Fruit fly (Drosophila melanogaster) whole organism, embryonic: ENCODE measurements around the gene Peritrophin-A.

Experiments used
- Antp ChIP-seq: fragments of 200-800 bp; sonication (Bioruptor generic); optimal IDR thresholded peaks from 3 replicates; lab custom pipeline; 2016; ENCODE audit warnings: missing biosample characterization, missing genetic modification characterization
- Atf-2 ChIP-seq: fragments of 200-800 bp; sonication (Bioruptor generic); optimal IDR thresholded peaks from 2 replicates; lab custom pipeline; 2016; ENCODE audit warnings: missing biosample characterization, missing genetic modification characterization
- Awh ChIP-seq: fragments of 200-800 bp; sonication (Bioruptor generic); IDR thresholded peaks from 2 replicates; pipeline ENCODE4, ENCODE4 v1.3.6; 2022; ENCODE audit warnings: missing biosample characterization, missing genetic modification characterization
- Bteb2 ChIP-seq: fragments of 200-800 bp; sonication (Bioruptor generic); optimal IDR thresholded peaks from 2 replicates; lab custom pipeline; 2016; ENCODE audit warnings: missing biosample characterization, missing genetic modification characterization
- CG10267 ChIP-seq: fragments of 200-800 bp; sonication (Bioruptor generic); optimal IDR thresholded peaks from 2 replicates; lab custom pipeline; 2018; ENCODE audit warnings: missing biosample characterization, mild to moderate bottlenecking, missing genetic modification characterization, moderate library complexity
- CG10366 ChIP-seq: fragments of 200-800 bp; sonication (Bioruptor generic); IDR thresholded peaks from 2 replicates; pipeline ENCODE4 v1.3.6; 2022; ENCODE audit warnings: missing biosample characterization, missing genetic modification characterization
- CG10543 ChIP-seq: fragments of 200-800 bp; sonication (Bioruptor generic); optimal IDR thresholded peaks from 3 replicates; lab custom pipeline; 2017; ENCODE audit warnings: missing biosample characterization, mild to moderate bottlenecking, missing genetic modification characterization, moderate library complexity
- CG11398 ChIP-seq: fragments of 200-800 bp; sonication (Bioruptor generic); optimal IDR thresholded peaks from 2 replicates; lab custom pipeline; 2016; ENCODE audit warnings: missing biosample characterization, missing genetic modification characterization
- CG11560 ChIP-seq: fragments of 200-800 bp; sonication (Bioruptor generic); IDR thresholded peaks from 3 replicates; pipeline ENCODE4 v1.3.6; 2022; ENCODE audit warnings: missing biosample characterization, missing genetic modification characterization
- CG12659 ChIP-seq: fragments of 200-800 bp; sonication (Bioruptor generic); optimal IDR thresholded peaks from 3 replicates; lab custom pipeline; 2017; ENCODE audit warnings: mild to moderate bottlenecking, missing biosample characterization, missing genetic modification reagents, missing genetic modification characterization
- CG31441 ChIP-seq: fragments of 200-800 bp; sonication (Bioruptor generic); IDR thresholded peaks from 2 replicates; pipeline ENCODE4 v1.3.6; 2022; ENCODE audit warnings: missing biosample characterization, missing genetic modification characterization
- CG32767 ChIP-seq: fragments of 200-800 bp; sonication (Bioruptor generic); IDR thresholded peaks from 2 replicates; pipeline ENCODE4 v1.3.6; 2022; ENCODE audit warnings: missing biosample characterization, missing genetic modification characterization
- CG4282 ChIP-seq: fragments of 200-800 bp; sonication (Bioruptor generic); optimal IDR thresholded peaks from 2 replicates; lab custom pipeline; 2016; ENCODE audit warnings: missing biosample characterization, missing genetic modification characterization
- CG4360 ChIP-seq: fragments of 200-800 bp; sonication (Bioruptor generic); IDR thresholded peaks from 2 replicates; pipeline ENCODE4 v1.3.6; 2022; ENCODE audit warnings: missing biosample characterization, missing genetic modification characterization
- CG5953 ChIP-seq: fragments of 200-800 bp; sonication (Bioruptor generic); IDR thresholded peaks from 2 replicates; pipeline ENCODE4 v1.3.6; 2022; ENCODE audit warnings: missing biosample characterization, missing genetic modification characterization
- CG6765 ChIP-seq: fragments of 200-800 bp; sonication (Bioruptor generic); optimal IDR thresholded peaks from 3 replicates; lab custom pipeline; 2017; ENCODE audit warnings: missing biosample characterization, mild to moderate bottlenecking, missing genetic modification characterization
- CG6791 ChIP-seq: fragments of 200-800 bp; sonication (Bioruptor generic); IDR thresholded peaks from 3 replicates; pipeline ENCODE4 v1.3.6; 2022; ENCODE audit warnings: missing biosample characterization, missing genetic modification characterization; ENCODE audit not compliant: partially characterized antibody
- CG9437 ChIP-seq: fragments of 200-800 bp; sonication (Bioruptor generic); optimal IDR thresholded peaks from 2 replicates; lab custom pipeline; 2018; ENCODE audit warnings: missing biosample characterization, mild to moderate bottlenecking, missing genetic modification characterization
- Chrac-16 ChIP-seq: fragments of 200-800 bp; sonication (Bioruptor generic); optimal IDR thresholded peaks from 3 replicates; lab custom pipeline; 2016; ENCODE audit warnings: missing biosample characterization, missing genetic modification characterization
- Dfd ChIP-seq, 2 experiments: fragments of >200 bp; optimal IDR thresholded peaks; 2 replicates each; lab custom pipeline; 2017; ENCODE audit warnings: missing biosample characterization in 2 of 2, missing genetic modification characterization in 2 of 2
- Drgx ChIP-seq: fragments of 200-800 bp; sonication (Bioruptor generic); IDR thresholded peaks from 2 replicates; pipeline ENCODE4 v1.3.6; 2022; ENCODE audit warnings: missing biosample characterization, missing genetic modification characterization
- Fer1 ChIP-seq: fragments of 200-800 bp; sonication (Bioruptor generic); optimal IDR thresholded peaks from 2 replicates; lab custom pipeline; 2017; ENCODE audit warnings: missing biosample characterization, mild to moderate bottlenecking, missing genetic modification characterization
- HLH4C ChIP-seq: fragments of 200-800 bp; sonication (Bioruptor generic); IDR thresholded peaks from 3 replicates; pipeline ENCODE4 v1.3.6; 2022; ENCODE audit warnings: missing biosample characterization, missing genetic modification characterization; ENCODE audit not compliant: partially characterized antibody
- Hr3 ChIP-seq: fragments of 200-800 bp; sonication (Bioruptor generic); optimal IDR thresholded peaks from 3 replicates; lab custom pipeline; 2016; ENCODE audit warnings: missing biosample characterization, missing genetic modification characterization
- Hr39 ChIP-seq: fragments of >200 bp; optimal IDR thresholded peaks from 2 replicates; lab custom pipeline; 2017
- Hr51 ChIP-seq, 2 experiments: fragments of 200-800 bp; sonication (Bioruptor generic); optimal IDR thresholded peaks; 2 replicates in 1 of 2; 3 replicates in 1 of 2; lab custom pipeline; 2016 to 2018; ENCODE audit warnings: missing biosample characterization in 2 of 2, missing genetic modification characterization in 2 of 2, mild to moderate bottlenecking in 1 of 2, moderate library complexity in 1 of 2
- Max ChIP-seq: fragments of 200-800 bp; sonication (Bioruptor generic); optimal IDR thresholded peaks from 2 replicates; lab custom pipeline; 2016; ENCODE audit warnings: missing biosample characterization, mild to moderate bottlenecking, missing genetic modification characterization
- NC2α ChIP-seq: fragments of 200-800 bp; sonication (Bioruptor generic); optimal IDR thresholded peaks from 2 replicates; lab custom pipeline; 2016; ENCODE audit warnings: missing biosample characterization, missing genetic modification characterization
- Oli ChIP-seq: fragments of 200-800 bp; sonication (Bioruptor generic); optimal IDR thresholded peaks from 2 replicates; lab custom pipeline; 2018; ENCODE audit warnings: missing biosample characterization, mild to moderate bottlenecking, missing genetic modification characterization, moderate library complexity
- Sry-β ChIP-seq: fragments of 200-800 bp; sonication (Bioruptor generic); optimal IDR thresholded peaks from 2 replicates; lab custom pipeline; 2018; ENCODE audit warnings: missing biosample characterization, mild to moderate bottlenecking, missing genetic modification characterization, moderate library complexity
- Xbp1 ChIP-seq: fragments of 200-800 bp; sonication (Bioruptor generic); optimal IDR thresholded peaks from 3 replicates; lab custom pipeline; 2016; ENCODE audit warnings: missing biosample characterization, mild to moderate bottlenecking, missing genetic modification characterization
- aop ChIP-seq: fragments of 200-800 bp; sonication (Bioruptor generic); IDR thresholded peaks from 2 replicates; pipeline ENCODE4 v1.3.6; 2022; ENCODE audit warnings: missing biosample characterization, missing genetic modification characterization
- ash1 ChIP-seq: fragments of 200-800 bp; sonication (Bioruptor generic); optimal IDR thresholded peaks from 2 replicates; lab custom pipeline; 2018; ENCODE audit warnings: missing biosample characterization, mild to moderate bottlenecking, missing genetic modification characterization
- cwo ChIP-seq: fragments of 200-800 bp; sonication (Bioruptor generic); optimal IDR thresholded peaks from 3 replicates; lab custom pipeline; 2017; ENCODE audit warnings: missing biosample characterization, missing genetic modification characterization, mild to moderate bottlenecking, moderate library complexity, missing genetic modification reagents
- dmrt99B ChIP-seq: fragments of 200-800 bp; sonication (Bioruptor generic); optimal IDR thresholded peaks from 2 replicates; lab custom pipeline; 2018; ENCODE audit warnings: missing biosample characterization, mild to moderate bottlenecking, missing genetic modification characterization, moderate library complexity
- ems ChIP-seq: fragments of 200-800 bp; sonication (Bioruptor generic); optimal IDR thresholded peaks from 3 replicates; lab custom pipeline; 2016; ENCODE audit warnings: missing biosample characterization, missing genetic modification characterization
- gce ChIP-seq: fragments of 200-800 bp; sonication (Bioruptor generic); IDR thresholded peaks from 3 replicates; pipeline ENCODE4 v1.3.6; 2022; ENCODE audit warnings: missing biosample characterization, missing genetic modification characterization
- klu ChIP-seq: fragments of 200-800 bp; sonication (Bioruptor generic); IDR thresholded peaks from 2 replicates; pipeline ENCODE4 v1.3.6; 2022; ENCODE audit warnings: missing biosample characterization, missing genetic modification characterization
- knrl ChIP-seq: fragments of 200-800 bp; sonication (Bioruptor generic); IDR thresholded peaks from 3 replicates; pipeline ENCODE4 v1.3.6; 2022; ENCODE audit warnings: missing biosample characterization, missing genetic modification characterization; ENCODE audit not compliant: partially characterized antibody
- lbe ChIP-seq: fragments of 200-800 bp; sonication (Bioruptor generic); optimal IDR thresholded peaks from 2 replicates; lab custom pipeline; 2016; ENCODE audit warnings: missing biosample characterization, mild to moderate bottlenecking, missing genetic modification characterization
- luna ChIP-seq: fragments of 200-800 bp; sonication (Bioruptor generic); optimal IDR thresholded peaks from 2 replicates; lab custom pipeline; 2016; ENCODE audit warnings: missing biosample characterization, missing genetic modification characterization
- maf-S ChIP-seq: fragments of 200-800 bp; sonication (Bioruptor generic); optimal IDR thresholded peaks from 2 replicates; lab custom pipeline; 2016; ENCODE audit warnings: missing biosample characterization, missing genetic modification characterization
- odd ChIP-seq: fragments of 200-800 bp; sonication (Bioruptor generic); optimal IDR thresholded peaks from 2 replicates; lab custom pipeline; 2017; ENCODE audit warnings: missing biosample characterization, mild to moderate bottlenecking, missing genetic modification characterization
- pfk ChIP-seq: fragments of 200-800 bp; sonication (Bioruptor generic); optimal IDR thresholded peaks from 2 replicates; lab custom pipeline; 2018; ENCODE audit warnings: missing biosample characterization, mild to moderate bottlenecking, missing genetic modification characterization, moderate library complexity
- prd ChIP-seq, 3 experiments: fragments of >200 bp in 2 of 3; fragments of 200-800 bp in 1 of 3; sonication (Bioruptor generic) in 1 of 3; optimal IDR thresholded peaks in 2 of 3; IDR thresholded peaks in 1 of 3; 2 replicates in 2 of 3; 3 replicates in 1 of 3; pipeline versions ENCODE4 v1.3.6 to Lab custom; 2017 to 2022; ENCODE audit warnings: missing biosample characterization in 1 of 3, missing genetic modification characterization in 1 of 3
- slbo ChIP-seq: fragments of 200-800 bp; sonication (Bioruptor generic); IDR thresholded peaks from 2 replicates; pipeline ENCODE4 v1.3.6; 2022; ENCODE audit warnings: missing biosample characterization, missing genetic modification characterization
- wek ChIP-seq: fragments of 200-800 bp; sonication (Bioruptor generic); optimal IDR thresholded peaks from 3 replicates; lab custom pipeline; 2018; ENCODE audit warnings: missing biosample characterization, mild to moderate bottlenecking, missing genetic modification characterization, moderate library complexity
- zen ChIP-seq: fragments of 200-800 bp; sonication (Bioruptor generic); optimal IDR thresholded peaks from 3 replicates; lab custom pipeline; 2018; ENCODE audit warnings: missing biosample characterization, mild to moderate bottlenecking, missing genetic modification characterization, moderate library complexity
- zfh2 ChIP-seq: fragments of 200-800 bp; sonication (Bioruptor generic); optimal IDR thresholded peaks from 2 replicates; lab custom pipeline; 2016; ENCODE audit warnings: missing biosample characterization, missing genetic modification characterization

The Peritrophin-A gene

DNA sequence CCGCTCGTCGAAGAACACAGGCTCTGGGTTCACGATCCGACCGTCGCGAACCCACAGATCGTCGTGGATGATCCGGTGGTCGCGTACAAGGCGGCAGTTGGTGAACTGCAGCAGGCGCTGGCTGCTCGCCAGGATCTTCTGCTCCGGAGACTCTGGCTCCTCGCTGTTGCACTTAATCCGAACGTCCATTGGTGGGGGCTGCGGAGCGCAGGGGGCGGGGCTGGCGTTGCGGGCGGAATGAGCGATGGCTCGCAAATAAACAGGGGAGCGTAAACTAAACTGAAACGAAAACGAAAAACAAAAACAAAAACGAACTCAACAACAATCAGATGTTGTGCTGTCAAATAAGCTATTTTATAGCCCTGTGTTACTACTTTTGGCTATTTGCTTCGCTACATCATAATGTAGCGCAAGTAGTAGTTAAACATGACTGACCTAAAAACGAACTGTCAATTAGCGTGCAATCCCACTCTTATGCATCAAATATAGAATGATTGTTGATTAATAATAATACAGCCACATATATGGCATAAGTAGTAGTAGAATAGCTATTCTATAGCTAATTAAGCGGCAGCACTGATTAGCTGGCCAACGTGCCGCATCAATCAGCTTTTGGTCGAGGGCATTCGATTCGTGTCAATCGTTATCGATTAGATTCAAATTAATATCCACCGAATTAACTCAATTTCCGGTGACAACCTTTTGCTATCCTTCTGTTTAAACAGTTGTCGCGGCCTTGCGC, 12.6 kb downstream of the Peritrophin-A start, which contains the start of gene CG17065 (continued):
- TF ChIP-seq CG11560 (tag; lab: Robert Waterston, UW) (peak; percentile 100), odd (GFP tag; lab: Kevin White, UChicago) (no peak), Xbp1 (peak; percentile 23), Max (GFP tag; lab: Kevin White, UChicago) (peak; percentile 46), Sry-β (GFP tag; lab: Kevin White, UChicago) (peak; percentile 98), Atf-2 (peak; percentile 18), CG4282 (GFP tag; lab: Kevin White, UChicago) (no peak), CG32767 (GFP tag; lab: Robert Waterston, UW) (no peak), aop (GFP tag; lab: Robert Waterston, UW) (0 out of 2 replicates have a peak, but pooled peaks have one; percentile 21), CG10267 (tag; lab: Kevin White, UChicago) (peak; percentile 38), Bteb2 (GFP tag; lab: Kevin White, UChicago) (peak; percentile 25), luna (GFP tag; lab: Kevin White, UChicago) (no peak), slbo (GFP tag; lab: Robert Waterston, UW) (peak; percentile 39; the same call in 1 of the 2 replicates), CG4360 (GFP tag; lab: Robert Waterston, UW) (no peak), Awh (GFP tag; lab: Robert Waterston, UW) (no peak), CG6791 (GFP tag; lab: Robert Waterston, UW) (peak; percentile 61; the same call in 1 of the 3 replicates), CG9437 (GFP tag; lab: Kevin White, UChicago) (peak; percentile 27), CG11398 (GFP tag; lab: Kevin White, UChicago) (no peak), CG12659 (GFP tag; lab: Kevin White, UChicago) (peak; percentile 41), CG31441 (GFP tag; lab: Robert Waterston, UW) (0 out of 2 replicates have a peak, but pooled peaks have one; percentile 16), cwo (GFP tag; lab: Kevin White, UChicago) (no peak), prd (optimal IDR thresholded peaks at IDR 0.05; lab: Kevin White, UChicago) (no peak), prd (GFP tag; IDR thresholded peaks at IDR 0.05; lab: Robert Waterston, UW) (no peak), Drgx (GFP tag; lab: Robert Waterston, UW) (no peak), zfh2 (GFP tag; lab: Kevin White, UChicago) (no peak), zen (tag; lab: Kevin White, UChicago) (peak; percentile 60), Fer1 (GFP tag; lab: Kevin White, UChicago) (no peak), ems (GFP tag; lab: Kevin White, UChicago) (peak; percentile 31), gce (GFP tag; lab: Robert Waterston, UW) (no peak), maf-S (GFP tag; lab: Kevin White, UChicago) (peak; percentile 22), lbe (GFP tag; lab: Kevin White, UChicago) (no peak), Hr39 (lab: Kevin White, UChicago) (no peak), Antp (GFP tag; lab: Kevin White, UChicago) (peak; percentile 40), Hr3 (GFP tag; lab: Kevin White, UChicago) (no peak), klu (no peak), dmrt99B (tag; lab: Kevin White, UChicago) (peak; percentile 16), Chrac-16 (GFP tag; lab: Kevin White, UChicago) (no peak), pfk (GFP tag; lab: Kevin White, UChicago) (no peak), Dfd (GFP tag; optimal IDR thresholded peaks at IDR 0.05; lab: Kevin White, UChicago) (no peak), HLH4C (GFP tag; lab: Robert Waterston, UW) (peak; percentile 57; the same call in 2 of the 3 replicates), CG10543 (peak; percentile 64), CG5953 (GFP tag; lab: Robert Waterston, UW) (no peak), CG6765 (GFP tag; lab: Kevin White, UChicago) (no peak), Oli (peak; percentile 4), NC2α (GFP tag; lab: Kevin White, UChicago) (no peak), ash1 (GFP tag; lab: Kevin White, UChicago) (no peak), CG10366 (no peak), Hr51 (GFP tag; optimal IDR thresholded peaks at IDR 0.05; lab: Kevin White, UChicago) (peak in 1 of 2 experiments; percentile 13), knrl (GFP tag; lab: Robert Waterston, UW) (peak; percentile 37; the same call in 1 of the 3 replicates), wek (GFP tag; lab: Kevin White, UChicago) (no peak)
